Worm (Caenorhabditis elegans) whole organism, L4 larva: ENCODE measurements around the gene athp-1.
A peak's percentile ranks its signal among the peaks of the same experiment; 100 is the strongest.

ENCODE experiments used
- F37D6.2 ChIP-seq: sonication (generic microtip); optimal IDR thresholded peaks from 2 replicates; lab custom pipeline; 2016; ENCODE audit warnings: mild to moderate bottlenecking, missing genetic modification characterization, missing compliant biosample characterization
- F49E8.2 ChIP-seq: sonication (generic microtip); optimal IDR thresholded peaks from 2 replicates; lab custom pipeline; 2016; ENCODE audit warnings: missing compliant biosample characterization, mild to moderate bottlenecking, missing genetic modification characterization, borderline replicate concordance
- ZK546.5 ChIP-seq, 2 experiments: sonication (generic microtip); optimal IDR thresholded peaks; 2 replicates each; lab custom pipeline; 2017; ENCODE audit warnings: missing biosample characterization in 2 of 2, missing genetic modification characterization in 2 of 2
- aha-1 ChIP-seq: fragments of 150-350 bp; peaks from one replicate; lab custom pipeline; 2014; ENCODE audit warnings: missing biosample characterization, missing genetic modification characterization
- attf-4 ChIP-seq: sonication (generic microtip); optimal IDR thresholded peaks from 3 replicates; lab custom pipeline; 2017; ENCODE audit warnings: missing biosample characterization, missing genetic modification characterization
- ceh-28 ChIP-seq: fragments of 150-350 bp; optimal IDR thresholded peaks from 2 replicates; lab custom pipeline; 2014; ENCODE audit warnings: missing biosample characterization, missing genetic modification reagents, missing genetic modification characterization
- ceh-62 ChIP-seq: sonication (generic microtip); optimal IDR thresholded peaks from 2 replicates; lab custom pipeline; 2017; ENCODE audit warnings: missing biosample characterization, missing genetic modification characterization
- ceh-82 ChIP-seq: sonication (generic microtip); optimal IDR thresholded peaks from 2 replicates; lab custom pipeline; 2017; ENCODE audit warnings: missing biosample characterization, missing genetic modification characterization
- cey-2 ChIP-seq: sonication (generic microtip); optimal IDR thresholded peaks from 3 replicates; lab custom pipeline; 2017; ENCODE audit warnings: missing genetic modification characterization, mild to moderate bottlenecking, missing compliant biosample characterization, antibody characterized with exemption, borderline replicate concordance; ENCODE audit not compliant: insufficient read depth
- ctbp-1 ChIP-seq: fragments of 200-800 bp; sonication (Bioruptor generic); IDR thresholded peaks from 2 replicates; pipeline ENCODE4 v1.3.6; 2022; ENCODE audit warnings: missing genetic modification reagents, missing genetic modification characterization, missing compliant biosample characterization
- dpl-1 ChIP-seq: fragments of 150-350 bp; optimal IDR thresholded peaks from 2 replicates; lab custom pipeline; 2014; ENCODE audit warnings: missing biosample characterization, missing genetic modification reagents, missing genetic modification characterization
- fkh-10 ChIP-seq: fragments of 150-350 bp; optimal IDR thresholded peaks from 2 replicates; lab custom pipeline; 2014; ENCODE audit warnings: missing biosample characterization, missing genetic modification reagents, missing genetic modification characterization
- hif-1 ChIP-seq, 2 experiments: sonication (generic microtip); optimal IDR thresholded peaks; 2 replicates each; lab custom pipeline; 2016 to 2017; ENCODE audit warnings: missing compliant biosample characterization in 2 of 2, missing genetic modification characterization in 2 of 2, missing genetic modification reagents in 2 of 2, missing genotype in 2 of 2, mild to moderate bottlenecking in 1 of 2
- hlh-30 ChIP-seq: sonication (generic microtip); optimal IDR thresholded peaks from 2 replicates; lab custom pipeline; 2017; ENCODE audit warnings: antibody characterized with exemption, mild to moderate bottlenecking, missing genetic modification characterization, missing compliant biosample characterization; ENCODE audit not compliant: insufficient read depth
- lin-13 ChIP-seq: fragments of 150-350 bp; optimal IDR thresholded peaks from 2 replicates; lab custom pipeline; 2014; ENCODE audit warnings: missing biosample characterization, missing genetic modification reagents, missing genetic modification characterization
- lin-38 ChIP-seq: fragments of 200-800 bp; sonication (Bioruptor generic); IDR thresholded peaks from 2 replicates; pipeline ENCODE4 v1.3.6; 2022; ENCODE audit warnings: missing genetic modification reagents, missing genetic modification characterization, missing compliant biosample characterization
- lin-39 ChIP-seq: fragments of 150-350 bp; optimal IDR thresholded peaks from 2 replicates; lab custom pipeline; 2014; ENCODE audit warnings: missing biosample characterization, missing genetic modification reagents, missing genetic modification characterization
- lsy-2 ChIP-seq, 2 experiments: fragments of 150-350 bp in 1 of 2; sonication (generic microtip) in 1 of 2; optimal IDR thresholded peaks; 2 replicates each; lab custom pipeline; 2014 to 2017; ENCODE audit warnings: missing biosample characterization in 2 of 2, missing genetic modification characterization in 2 of 2
- mdt-29 ChIP-seq: fragments of 200-800 bp; sonication (Bioruptor generic); IDR thresholded peaks from 2 replicates; pipeline ENCODE4 v1.3.6; 2022; ENCODE audit warnings: missing genetic modification reagents, missing genetic modification characterization, missing compliant biosample characterization
- mep-1 ChIP-seq: fragments of 150-350 bp; sonication (generic microtip); optimal IDR thresholded peaks from 3 replicates; lab custom pipeline; 2014; ENCODE audit warnings: missing biosample characterization, missing genetic modification characterization
- mes-2 ChIP-seq: sonication (generic microtip); optimal IDR thresholded peaks from 2 replicates; lab custom pipeline; 2016; ENCODE audit warnings: missing genotype, mild to moderate bottlenecking, missing genetic modification characterization, missing compliant biosample characterization; ENCODE audit not compliant: poor library complexity, severe bottlenecking
- nhr-102 ChIP-seq: sonication (generic microtip); optimal IDR thresholded peaks from 2 replicates; lab custom pipeline; 2016; ENCODE audit warnings: mild to moderate bottlenecking, missing genetic modification characterization, moderate library complexity, missing compliant biosample characterization
- nhr-28 ChIP-seq: fragments of 150-350 bp; optimal IDR thresholded peaks from 2 replicates; lab custom pipeline; 2014; ENCODE audit warnings: missing biosample characterization, missing genetic modification characterization
- nhr-41 ChIP-seq: fragments of 200-800 bp; sonication (Bioruptor generic); IDR thresholded peaks from 2 replicates; pipeline ENCODE4 v1.3.6; 2022; ENCODE audit warnings: missing genetic modification reagents, missing genetic modification characterization, missing compliant biosample characterization
- nhr-77 ChIP-seq: fragments of 150-350 bp; optimal IDR thresholded peaks from 2 replicates; lab custom pipeline; 2014; ENCODE audit warnings: missing biosample characterization, missing genetic modification characterization
- pha-4 ChIP-seq, 2 experiments: fragments of 150-350 bp in 1 of 2; fragments of 200-800 bp in 1 of 2; sonication (Bioruptor generic) in 1 of 2; IDR thresholded peaks in 1 of 2; optimal IDR thresholded peaks in 1 of 2; 2 replicates each; pipeline versions ENCODE4 v1.3.6 to Lab custom; 2014 to 2022; ENCODE audit warnings: missing genetic modification characterization in 2 of 2, missing genetic modification reagents in 2 of 2, missing biosample characterization in 1 of 2, missing compliant biosample characterization in 1 of 2
- php-3 ChIP-seq: fragments of 200-800 bp; sonication (Bioruptor generic); IDR thresholded peaks from 2 replicates; pipeline ENCODE4 v1.3.6; 2022; ENCODE audit warnings: missing genetic modification reagents, missing genetic modification characterization, missing compliant biosample characterization
- sdz-12 ChIP-seq: fragments of 200-800 bp; sonication (Bioruptor generic); optimal IDR thresholded peaks from 2 replicates; lab custom pipeline; 2018; ENCODE audit warnings: mild to moderate bottlenecking, missing genetic modification characterization, missing compliant biosample characterization
- set-16 ChIP-seq: fragments of 200-800 bp; sonication (Bioruptor generic); IDR thresholded peaks from 2 replicates; pipeline ENCODE4 v1.3.6; 2022; ENCODE audit warnings: missing genetic modification reagents, missing genetic modification characterization, missing compliant biosample characterization
- skn-1 ChIP-seq: fragments of 150-350 bp; optimal IDR thresholded peaks from 2 replicates; lab custom pipeline; 2014; ENCODE audit warnings: missing biosample characterization, missing genetic modification characterization
- unc-62 ChIP-seq, 3 experiments: fragments of 150-350 bp in 1 of 3; sonication (generic microtip); optimal IDR thresholded peaks in 2 of 3; peaks in 1 of 3; 1 replicate in 1 of 3; 2 replicates in 2 of 3; lab custom pipeline; 2014 to 2017; ENCODE audit warnings: missing biosample characterization in 3 of 3, missing genetic modification characterization in 3 of 3, missing genetic modification reagents in 3 of 3, missing genotype in 1 of 3
- zfp-3 ChIP-seq: fragments of 200-800 bp; sonication (Bioruptor generic); conservative IDR thresholded peaks from 2 replicates; pipeline ENCODE4 v1.3.6; 2022; ENCODE audit warnings: missing genetic modification reagents, missing genetic modification characterization, missing compliant biosample characterization

The athp-1 gene

DNA sequence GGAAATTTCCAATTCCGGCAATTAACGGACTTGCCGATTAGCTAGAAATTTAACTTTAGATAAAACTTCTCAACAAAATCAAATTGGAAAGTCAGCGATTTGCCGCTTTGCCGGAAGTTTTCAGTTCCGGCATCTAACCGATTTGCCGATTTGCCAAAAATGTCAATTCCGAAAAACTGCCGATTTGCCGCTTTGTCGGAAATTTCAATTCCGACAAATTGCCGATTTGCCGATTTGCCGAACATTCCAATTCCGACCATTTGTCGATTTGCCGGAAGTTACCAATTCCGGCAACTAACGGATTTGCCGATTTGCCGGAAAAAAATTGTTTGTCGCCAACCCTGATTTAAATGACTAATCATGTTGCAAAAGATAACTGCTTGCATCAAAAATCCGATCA, 27.6 kb downstream of the athp-1 start:
- peak; percentile 78 for TF ChIP-seq aha-1
- TF ChIP-seq hlh-30 = no peak

DNA sequence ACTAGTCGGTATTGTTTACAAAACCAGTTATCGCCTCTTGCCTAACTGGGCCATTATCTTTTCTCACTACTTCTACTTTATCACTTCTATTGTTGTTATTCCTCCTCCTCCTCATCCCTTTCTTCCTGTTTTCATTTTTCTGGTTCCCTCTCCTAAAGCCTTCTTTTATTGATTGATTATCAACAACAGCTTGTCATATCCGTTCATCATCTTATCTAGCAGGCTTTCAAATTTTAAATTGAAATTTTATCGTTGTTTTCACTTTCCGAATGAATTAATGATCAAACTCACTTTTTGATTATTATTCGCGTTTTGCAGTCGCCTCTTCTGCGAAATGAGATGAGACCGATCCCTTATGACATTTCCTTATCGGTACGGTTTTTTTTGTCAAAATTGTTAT, 29.6 kb downstream of the athp-1 start, which contains the start of gene cut-6:
TSS of gene cut-6 (plus strand) at position 301 of the 400 bp plus-strand sequence.
- TF ChIP-seq nhr-77 (tag; lab: Kevin White, UChicago) (no peak), aha-1 (peak; percentile 21)
- TF ChIP-seq, all 104 proteins: peak for 1

DNA sequence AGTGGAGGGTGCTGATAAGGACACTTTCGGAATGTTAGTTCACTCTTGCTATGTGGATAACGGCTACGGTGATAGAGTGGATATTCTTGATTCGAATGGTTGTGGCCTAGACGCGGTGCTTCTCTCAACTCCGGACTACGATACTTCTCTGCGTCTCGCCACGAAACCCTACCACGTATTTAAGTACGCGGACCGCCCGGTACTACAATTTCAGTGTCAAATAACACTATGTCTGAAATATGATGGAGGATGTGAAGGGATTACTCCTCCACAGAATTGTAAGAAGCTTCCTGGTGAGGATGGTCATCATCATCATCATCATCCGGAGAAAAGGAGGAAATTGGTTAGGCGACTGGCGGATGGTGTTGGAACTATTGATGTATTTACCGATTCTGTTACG, 33.4 kb downstream of the athp-1 start:
- TF ChIP-seq aha-1 = peak; percentile 93
- TF ChIP-seq F37D6.2 (tag; lab: Kevin White, UChicago) = no peak
- TF ChIP-seq, all 104 proteins: peak for 1

DNA sequence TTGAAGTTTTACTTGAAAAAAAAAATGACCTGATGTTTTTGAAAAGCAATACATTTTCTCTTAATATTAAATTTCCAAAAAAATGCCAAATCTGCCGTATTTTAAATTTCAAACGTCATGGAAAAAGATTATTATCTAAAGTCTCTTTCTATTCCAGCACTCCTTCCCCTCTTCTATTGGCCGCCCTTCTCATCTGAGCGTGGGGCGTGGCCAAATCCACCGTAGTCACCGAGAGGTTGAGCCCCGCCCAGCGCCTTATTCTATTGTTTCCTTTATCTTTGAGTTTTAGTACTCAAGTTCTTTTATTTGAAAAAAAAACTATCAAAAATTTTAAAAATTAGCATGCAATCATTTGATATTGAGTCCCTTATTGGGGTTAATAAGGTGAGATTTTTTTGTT, 38.5 kb downstream of the athp-1 start, which contains the start of gene vab-7:
TSS of gene vab-7 (plus strand) at position 301 of the 400 bp plus-strand sequence.
- TF ChIP-seq mep-1 (tag; lab: Kevin White, UChicago) (no peak), F49E8.2 (no peak), nhr-102 (tag; lab: Kevin White, UChicago) (no peak), ceh-28 (tag; lab: Kevin White, UChicago) (no peak), nhr-41 (no peak), mdt-29 (no peak), ZK546.5 (tag; optimal IDR thresholded peaks at IDR 0.05; lab: Kevin White, UChicago) (no peak), ceh-62 (tag; lab: Kevin White, UChicago) (no peak), ceh-82 (tag; lab: Kevin White, UChicago) (no peak), skn-1 (no peak), nhr-28 (tag; lab: Kevin White, UChicago) (no peak), pha-4 (GFP tag; IDR thresholded peaks at IDR 0.05; lab: Robert Waterston, UW) (no peak), pha-4 (tag; optimal IDR thresholded peaks at IDR 0.05; lab: Kevin White, UChicago) (no peak), fkh-10 (GFP tag; lab: Kevin White, UChicago) (no peak), ctbp-1 (GFP tag; lab: Robert Waterston, UW) (no peak), zfp-3 (GFP tag; lab: Robert Waterston, UW) (no peak), hif-1 (tag; optimal IDR thresholded peaks at IDR 0.05; lab: Kevin White, UChicago) (no peak), cey-2 (tag; lab: Kevin White, UChicago) (no peak), hlh-30 (no peak)

DNA sequence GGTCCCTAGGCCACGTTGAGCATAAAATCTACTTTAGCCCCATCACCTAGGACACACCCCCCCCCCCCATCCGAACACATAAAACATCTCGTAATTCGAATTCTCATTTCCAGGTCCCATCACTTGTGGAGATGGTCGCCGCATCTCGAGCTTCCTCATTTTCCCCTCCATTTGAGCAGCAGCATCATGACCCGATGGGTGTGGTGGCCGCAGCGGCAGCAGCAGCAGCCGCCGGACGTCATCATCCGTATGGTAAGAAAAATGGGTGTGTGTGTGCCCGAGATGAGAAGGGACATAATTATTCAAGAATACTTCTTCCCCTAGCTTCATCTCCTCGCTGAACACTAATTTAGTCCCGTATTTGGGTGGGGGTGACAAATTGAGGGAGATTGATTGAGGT, 39.9 kb downstream of the athp-1 start:
- TF ChIP-seq sdz-12 = no peak
- no peak for TF ChIP-seq fkh-10 (GFP tag; lab: Kevin White, UChicago)
- TF ChIP-seq set-16 (GFP tag; lab: Robert Waterston, UW) = peak; percentile 68
- TF ChIP-seq, all 104 proteins: peak for 1

DNA sequence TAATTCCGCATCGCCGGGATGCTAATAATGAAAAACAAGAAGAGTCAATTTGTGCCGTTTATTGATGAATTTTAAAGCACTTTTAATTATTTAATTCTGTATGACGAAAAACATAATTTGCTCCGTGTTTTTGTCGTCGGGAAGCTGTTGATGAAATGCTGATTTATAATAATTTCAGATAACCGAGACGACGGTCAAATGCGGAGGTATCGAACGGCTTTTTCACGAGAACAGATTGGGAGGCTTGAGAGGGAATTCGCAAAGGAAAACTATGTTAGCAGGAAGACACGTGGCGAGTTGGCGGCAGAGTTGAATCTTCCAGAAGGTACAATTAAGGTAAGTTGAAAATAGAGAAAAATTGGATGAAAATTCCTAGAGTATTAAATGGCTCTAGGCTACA, 42.0 kb downstream of the athp-1 start:
- TF ChIP-seq php-3 = no peak
- peak in 1 of 2 experiments; percentile 96 for TF ChIP-seq unc-62 (GFP tag; optimal IDR thresholded peaks at IDR 0.05 in 1 of 2; lab: Kevin White, UChicago)
- no peak for TF ChIP-seq unc-62 (tag; optimal IDR thresholded peaks at IDR 0.05; lab: Kevin White, UChicago)
- peak; percentile 1 for TF ChIP-seq aha-1

DNA sequence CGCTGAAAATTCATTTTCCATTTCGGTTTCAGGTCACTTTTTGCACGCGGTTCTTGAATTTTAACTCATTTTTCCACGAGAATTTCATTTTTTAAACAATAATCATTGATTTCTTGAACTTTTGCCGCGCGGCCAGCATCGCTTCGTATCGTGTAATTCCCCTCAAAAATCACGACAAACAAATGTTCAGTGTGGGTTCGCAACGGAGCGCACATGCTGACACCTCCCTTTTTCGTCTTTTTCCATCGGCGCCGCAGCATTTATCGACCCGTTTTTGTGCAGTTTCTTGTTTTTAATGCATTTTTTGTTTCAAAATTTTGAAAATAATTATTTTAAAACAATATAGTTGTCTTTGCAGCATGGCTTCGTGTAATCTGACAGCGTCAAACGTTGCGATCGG, 49.3 kb downstream of the athp-1 start, which contains the start of gene M142.5:
TSS of gene M142.5 (plus strand) at position 352 of the 400 bp plus-strand sequence.
- TF ChIP-seq lin-38 (GFP tag; lab: Robert Waterston, UW) (peak; percentile 90), attf-4 (tag; lab: Kevin White, UChicago) (no peak), mes-2 (tag; lab: Kevin White, UChicago) (peak; percentile 60), lin-13 (GFP tag; lab: Kevin White, UChicago) (no peak), lsy-2 (tag; optimal IDR thresholded peaks at IDR 0.05; lab: Kevin White, UChicago) (peak in 1 of 2 experiments; percentile 50), lin-39 (tag; lab: Kevin White, UChicago) (no peak), dpl-1 (GFP tag; lab: Kevin White, UChicago) (peak; percentile 26)
